Fruit fly (Drosophila melanogaster) whole organism, embryonic: Measurements from ENCODE around the gene CG7069.

Experiments
- B-H1 ChIP-seq: fragments of 200-800 bp; sonication (Bioruptor generic); IDR thresholded peaks from 3 replicates; pipeline ENCODE4 v1.3.6; 2022; ENCODE audit warnings: missing biosample characterization, missing genetic modification characterization
- C15 ChIP-seq: fragments of 200-800 bp; sonication (Bioruptor generic); IDR thresholded peaks from 3 replicates; pipeline ENCODE4 v1.3.6; 2022; ENCODE audit warnings: missing biosample characterization, missing genetic modification characterization
- CG10274 ChIP-seq: fragments of 200-800 bp; sonication (Bioruptor generic); optimal IDR thresholded peaks from 3 replicates; lab custom pipeline; 2017; ENCODE audit warnings: missing biosample characterization, mild to moderate bottlenecking, missing genetic modification characterization
- CG10979 ChIP-seq: fragments of 200-800 bp; sonication (Bioruptor generic); optimal IDR thresholded peaks from 2 replicates; lab custom pipeline; 2018; ENCODE audit warnings: missing biosample characterization, mild to moderate bottlenecking, missing genetic modification characterization, moderate library complexity
- CG12104 ChIP-seq: fragments of 200-800 bp; sonication (Bioruptor generic); optimal IDR thresholded peaks from 3 replicates; lab custom pipeline; 2016; ENCODE audit warnings: missing biosample characterization, missing genetic modification characterization
- CG14710 ChIP-seq: fragments of 200-800 bp; sonication (Bioruptor generic); optimal IDR thresholded peaks from 3 replicates; lab custom pipeline; 2019; ENCODE audit warnings: missing biosample characterization, mild to moderate bottlenecking, missing genetic modification characterization, moderate library complexity
- CG16779 ChIP-seq: fragments of 200-800 bp; sonication (Bioruptor generic); IDR thresholded peaks from 2 replicates; pipeline ENCODE4 v1.3.6; 2022; ENCODE audit warnings: missing biosample characterization, missing genetic modification characterization
- CG17359 ChIP-seq: fragments of 200-800 bp; sonication (Bioruptor generic); optimal IDR thresholded peaks from 3 replicates; lab custom pipeline; 2018; ENCODE audit warnings: missing biosample characterization, mild to moderate bottlenecking, missing genetic modification characterization, moderate library complexity
- CG17385 ChIP-seq: fragments of 200-800 bp; sonication (Bioruptor generic); optimal IDR thresholded peaks from 3 replicates; lab custom pipeline; 2018; ENCODE audit warnings: missing biosample characterization, mild to moderate bottlenecking, missing genetic modification characterization
- CG31365 ChIP-seq: fragments of 200-800 bp; sonication (Bioruptor generic); optimal IDR thresholded peaks from 2 replicates; lab custom pipeline; 2018; ENCODE audit warnings: missing biosample characterization, mild to moderate bottlenecking, missing genetic modification characterization
- CG32772 ChIP-seq: fragments of 200-800 bp; sonication (Bioruptor generic); IDR thresholded peaks from 2 replicates; pipeline ENCODE4 v1.3.6; 2022; ENCODE audit warnings: missing biosample characterization, missing genetic modification characterization
- CG3407 ChIP-seq: fragments of 200-800 bp; sonication (Bioruptor generic); optimal IDR thresholded peaks from 2 replicates; lab custom pipeline; 2018; ENCODE audit warnings: missing biosample characterization, mild to moderate bottlenecking, missing genetic modification characterization
- CG4707 ChIP-seq: fragments of 200-800 bp; sonication (Bioruptor generic); optimal IDR thresholded peaks from 2 replicates; lab custom pipeline; 2018; ENCODE audit warnings: missing biosample characterization, mild to moderate bottlenecking, missing genetic modification characterization, moderate library complexity
- CG7745 ChIP-seq: fragments of 200-800 bp; sonication (Bioruptor generic); optimal IDR thresholded peaks from 2 replicates; lab custom pipeline; 2018; ENCODE audit warnings: missing biosample characterization, mild to moderate bottlenecking, missing genetic modification characterization, moderate library complexity
- CG9797 ChIP-seq: fragments of 200-800 bp; sonication (Bioruptor generic); optimal IDR thresholded peaks from 3 replicates; lab custom pipeline; 2018; ENCODE audit warnings: missing biosample characterization, mild to moderate bottlenecking, missing genetic modification characterization
- Camta ChIP-seq: fragments of 200-800 bp; sonication (Bioruptor generic); optimal IDR thresholded peaks from 2 replicates; lab custom pipeline; 2016; ENCODE audit warnings: missing biosample characterization, missing genetic modification characterization
- Dek ChIP-seq: fragments of 200-800 bp; sonication (Bioruptor generic); optimal IDR thresholded peaks from 3 replicates; lab custom pipeline; 2019; ENCODE audit warnings: missing biosample characterization, mild to moderate bottlenecking, missing genetic modification characterization, moderate library complexity
- ERR ChIP-seq: fragments of 200-800 bp; sonication (Bioruptor generic); optimal IDR thresholded peaks from 2 replicates; lab custom pipeline; 2016; ENCODE audit warnings: missing biosample characterization, missing genetic modification characterization
- Ets97D ChIP-seq: fragments of 200-800 bp; sonication (Bioruptor generic); optimal IDR thresholded peaks from 3 replicates; lab custom pipeline; 2016; ENCODE audit warnings: missing biosample characterization, missing genetic modification characterization
- Hr39 ChIP-seq: fragments of >200 bp; optimal IDR thresholded peaks from 2 replicates; lab custom pipeline; 2017
- Lhr ChIP-seq: fragments of 200-800 bp; sonication (Bioruptor generic); optimal IDR thresholded peaks from 3 replicates; lab custom pipeline; 2017; ENCODE audit warnings: mild to moderate bottlenecking, missing biosample characterization, missing genetic modification reagents, missing genetic modification characterization
- Lim3 ChIP-seq: fragments of 200-800 bp; sonication (Bioruptor generic); IDR thresholded peaks from 2 replicates; pipeline ENCODE4 v1.3.6; 2022; ENCODE audit warnings: missing biosample characterization, missing genetic modification characterization
- Lpt ChIP-seq: fragments of >200 bp; optimal IDR thresholded peaks from 2 replicates; lab custom pipeline; 2018; ENCODE audit warnings: missing biosample characterization, missing genetic modification characterization
- NC2β ChIP-seq: fragments of 200-800 bp; sonication (Bioruptor generic); optimal IDR thresholded peaks from 2 replicates; lab custom pipeline; 2016; ENCODE audit warnings: missing biosample characterization, missing genetic modification characterization
- Pdp1 ChIP-seq, 2 experiments: fragments of 200-800 bp; sonication (Bioruptor generic); optimal IDR thresholded peaks; 3 replicates each; lab custom pipeline; 2016; ENCODE audit warnings: missing biosample characterization in 2 of 2, missing genetic modification characterization in 2 of 2, mild to moderate bottlenecking in 1 of 2, moderate library complexity in 1 of 2
- Side ChIP-seq: fragments of 200-800 bp; sonication (Bioruptor generic); optimal IDR thresholded peaks from 2 replicates; lab custom pipeline; 2016; ENCODE audit warnings: missing biosample characterization, missing genetic modification characterization
- Sin3A ChIP-seq: fragments of >200 bp; optimal IDR thresholded peaks from 2 replicates; lab custom pipeline; 2018
- ab ChIP-seq: fragments of 200-800 bp; sonication (Bioruptor generic); optimal IDR thresholded peaks from 2 replicates; lab custom pipeline; 2016; ENCODE audit warnings: missing biosample characterization, missing genetic modification characterization
- ci ChIP-seq: fragments of 200-800 bp; sonication (Bioruptor generic); IDR thresholded peaks from 3 replicates; pipeline ENCODE4 v1.3.6; 2022; ENCODE audit warnings: missing biosample characterization, missing genetic modification characterization
- crp ChIP-seq, 2 experiments: fragments of 200-800 bp; sonication (Bioruptor generic); optimal IDR thresholded peaks; 2 replicates in 1 of 2; 3 replicates in 1 of 2; lab custom pipeline; 2017; ENCODE audit warnings: missing biosample characterization in 2 of 2, missing genetic modification characterization in 2 of 2, mild to moderate bottlenecking in 1 of 2, moderate library complexity in 1 of 2
- cwo ChIP-seq: fragments of 200-800 bp; sonication (Bioruptor generic); optimal IDR thresholded peaks from 3 replicates; lab custom pipeline; 2017; ENCODE audit warnings: missing biosample characterization, missing genetic modification characterization, mild to moderate bottlenecking, moderate library complexity, missing genetic modification reagents
- emc ChIP-seq: fragments of 200-800 bp; sonication (Bioruptor generic); optimal IDR thresholded peaks from 2 replicates; lab custom pipeline; 2016; ENCODE audit warnings: missing biosample characterization, missing genetic modification characterization
- eve ChIP-seq, 2 experiments: fragments of >200 bp; optimal IDR thresholded peaks; 2 replicates each; lab custom pipeline; 2017; ENCODE audit warnings: missing biosample characterization in 2 of 2, missing genetic modification characterization in 2 of 2
- ewg ChIP-seq: fragments of 200-800 bp; sonication (Bioruptor generic); optimal IDR thresholded peaks from 3 replicates; lab custom pipeline; 2017; ENCODE audit warnings: mild to moderate bottlenecking, missing biosample characterization, missing genetic modification reagents, missing genetic modification characterization
- grn ChIP-seq: fragments of 200-800 bp; sonication (Bioruptor generic); optimal IDR thresholded peaks from 3 replicates; lab custom pipeline; 2017; ENCODE audit warnings: missing biosample characterization, missing genetic modification characterization
- gro ChIP-seq: fragments of 200-800 bp; sonication (Bioruptor generic); optimal IDR thresholded peaks from 2 replicates; lab custom pipeline; 2016; ENCODE audit warnings: missing biosample characterization, missing genetic modification characterization
- ham ChIP-seq: fragments of 200-800 bp; sonication (Bioruptor generic); IDR thresholded peaks from 2 replicates; pipeline ENCODE4 v1.3.6; 2022; ENCODE audit warnings: missing biosample characterization, missing genetic modification characterization
- ken ChIP-seq: fragments of 200-800 bp; sonication (Bioruptor generic); IDR thresholded peaks from 3 replicates; pipeline ENCODE4 v1.3.6; 2022; ENCODE audit warnings: missing biosample characterization, missing genetic modification characterization
- lov ChIP-seq, 2 experiments: fragments of 200-800 bp in 1 of 2; fragments of >200 bp in 1 of 2; sonication (Bioruptor generic) in 1 of 2; IDR thresholded peaks in 1 of 2; optimal IDR thresholded peaks in 1 of 2; 2 replicates in 1 of 2; 3 replicates in 1 of 2; pipeline versions ENCODE4 v1.3.6 to Lab custom; 2017 to 2022; ENCODE audit warnings: missing biosample characterization in 1 of 2, missing genetic modification characterization in 1 of 2
- luna ChIP-seq: fragments of 200-800 bp; sonication (Bioruptor generic); optimal IDR thresholded peaks from 2 replicates; lab custom pipeline; 2016; ENCODE audit warnings: missing biosample characterization, missing genetic modification characterization
- mam ChIP-seq: fragments of 200-800 bp; sonication (Bioruptor generic); optimal IDR thresholded peaks from 3 replicates; lab custom pipeline; 2016; ENCODE audit warnings: missing biosample characterization, missing genetic modification characterization
- nerfin-2 ChIP-seq: fragments of 200-800 bp; sonication (Bioruptor generic); IDR thresholded peaks from 2 replicates; pipeline ENCODE4 v1.3.6; 2022; ENCODE audit warnings: missing biosample characterization, missing genetic modification characterization; ENCODE audit not compliant: partially characterized antibody
- org-1 ChIP-seq: fragments of 200-800 bp; sonication (Bioruptor generic); optimal IDR thresholded peaks from 2 replicates; lab custom pipeline; 2017; ENCODE audit warnings: missing biosample characterization, missing genetic modification characterization
- pb ChIP-seq: fragments of 200-800 bp; sonication (Bioruptor generic); optimal IDR thresholded peaks from 3 replicates; lab custom pipeline; 2016; ENCODE audit warnings: missing biosample characterization, missing genetic modification characterization
- pho ChIP-seq: fragments of 200-800 bp; sonication (Bioruptor generic); optimal IDR thresholded peaks from 2 replicates; lab custom pipeline; 2016; ENCODE audit warnings: missing biosample characterization, missing genetic modification characterization
- sima ChIP-seq: fragments of 200-800 bp; sonication (Bioruptor generic); optimal IDR thresholded peaks from 2 replicates; lab custom pipeline; 2016; ENCODE audit warnings: missing biosample characterization, missing genetic modification characterization
- sr ChIP-seq: fragments of 200-800 bp; sonication (Bioruptor generic); IDR thresholded peaks from 3 replicates; pipeline ENCODE4 v1.3.6; 2022; ENCODE audit warnings: missing biosample characterization, missing genetic modification characterization
- trh ChIP-seq: fragments of 200-800 bp; sonication (Bioruptor generic); optimal IDR thresholded peaks from 2 replicates; lab custom pipeline; 2016; ENCODE audit warnings: missing biosample characterization, missing genetic modification characterization
- wek ChIP-seq: fragments of 200-800 bp; sonication (Bioruptor generic); optimal IDR thresholded peaks from 3 replicates; lab custom pipeline; 2018; ENCODE audit warnings: missing biosample characterization, mild to moderate bottlenecking, missing genetic modification characterization, moderate library complexity
- zfh2 ChIP-seq: fragments of 200-800 bp; sonication (Bioruptor generic); optimal IDR thresholded peaks from 2 replicates; lab custom pipeline; 2016; ENCODE audit warnings: missing biosample characterization, missing genetic modification characterization

CG7069 gene

dm6 chr3R:22410537-22411360, 38.1 kb downstream of the CG7069 start, which contains the start of the genes CG13850 and lqfR (continued):
- TF ChIP-seq emc (GFP tag; lab: Kevin White, UChicago) (peak; percentile 54), sima (no peak), Hr39 (peak; percentile 25), ham (GFP tag; lab: Robert Waterston, UW) (no peak), pho (GFP tag; lab: Kevin White, UChicago) (peak; percentile 86), Pdp1 (GFP tag; optimal IDR thresholded peaks at IDR 0.05; lab: Kevin White, UChicago) (peak; percentile 80 to 90), cwo (peak; percentile 58), Ets97D (GFP tag; lab: Kevin White, UChicago) (peak; percentile 70), Lim3 (no peak), CG32772 (GFP tag; lab: Robert Waterston, UW) (no peak), Dek (tag; lab: Kevin White, UChicago) (peak; percentile 73), pb (peak; percentile 71), Lpt (GFP tag; lab: Kevin White, UChicago) (no peak), org-1 (GFP tag; lab: Kevin White, UChicago) (peak; percentile 45), ci (GFP tag; lab: Robert Waterston, UW) (peak; percentile 37; the same call in 1 of the 3 replicates), CG17359 (tag; lab: Kevin White, UChicago) (peak; percentile 54), luna (GFP tag; lab: Kevin White, UChicago) (peak; percentile 15), Side (GFP tag; lab: Kevin White, UChicago) (peak; percentile 66), CG17385 (peak; percentile 67), CG12104 (GFP tag; lab: Kevin White, UChicago) (peak; percentile 70), CG10979 (tag; lab: Kevin White, UChicago) (peak; percentile 55), CG10274 (GFP tag; lab: Kevin White, UChicago) (peak; percentile 54), lov (optimal IDR thresholded peaks at IDR 0.05; lab: Kevin White, UChicago) (no peak), lov (GFP tag; IDR thresholded peaks at IDR 0.05; lab: Robert Waterston, UW) (no peak), trh (GFP tag; lab: Kevin White, UChicago) (peak; percentile 68), gro (GFP tag; lab: Kevin White, UChicago) (peak; percentile 48), ken (GFP tag; lab: Robert Waterston, UW) (peak; percentile 45; the same call in 1 of the 3 replicates), zfh2 (peak; percentile 92), Camta (peak; percentile 71), eve (GFP tag; optimal IDR thresholded peaks at IDR 0.05; lab: Kevin White, UChicago) (no peak), CG4707 (no peak), CG31365 (tag; lab: Kevin White, UChicago) (no peak), Lhr (peak; percentile 53), grn (no peak), ERR (peak; percentile 31), C15 (GFP tag; lab: Robert Waterston, UW) (no peak), ab (GFP tag; lab: Kevin White, UChicago) (peak; percentile 28), CG16779 (no peak), sr (GFP tag; lab: Robert Waterston, UW) (no peak), CG14710 (tag; lab: Kevin White, UChicago) (peak; percentile 84), mam (GFP tag; lab: Kevin White, UChicago) (peak; percentile 85), nerfin-2 (GFP tag; lab: Robert Waterston, UW) (no peak), B-H1 (GFP tag; lab: Robert Waterston, UW) (no peak), Sin3A (peak; percentile 80), crp (GFP tag; optimal IDR thresholded peaks at IDR 0.05; lab: Kevin White, UChicago) (peak; percentile 21 to 84), NC2β (GFP tag; lab: Kevin White, UChicago) (peak; percentile 74), ewg (peak; percentile 65), CG9797 (GFP tag; lab: Kevin White, UChicago) (peak; percentile 22), CG3407 (GFP tag; lab: Kevin White, UChicago) (peak; percentile 38), wek (GFP tag; lab: Kevin White, UChicago) (no peak), CG7745 (tag; lab: Kevin White, UChicago) (no peak)
